Worm (Caenorhabditis elegans) whole organism, midembryonic: ENCODE measurements around the gene K02E2.6.

Experiments used
- cog-1 ChIP-seq: sonication (generic microtip); optimal IDR thresholded peaks from 2 replicates; lab custom pipeline; 2016; ENCODE audit warnings: missing genetic modification characterization, missing compliant biosample characterization
- flt-1 ChIP-seq: fragments of 200-800 bp; sonication (Bioruptor generic); IDR thresholded peaks from 2 replicates; pipeline ENCODE4 v1.3.6; 2022; ENCODE audit warnings: missing genetic modification characterization, missing compliant biosample characterization
- klf-2 ChIP-seq: fragments of 200-800 bp; sonication (Bioruptor generic); conservative IDR thresholded peaks from 2 replicates; pipeline ENCODE4 v1.3.6; 2022; ENCODE audit warnings: missing genetic modification reagents, missing genetic modification characterization, missing compliant biosample characterization
- med-1 ChIP-seq: sonication (generic microtip); optimal IDR thresholded peaks from 2 replicates; lab custom pipeline; 2017; ENCODE audit warnings: missing genetic modification characterization, mild to moderate bottlenecking, missing compliant biosample characterization, antibody characterized with exemption, missing genetic modification reagents; ENCODE audit not compliant: insufficient read depth
- tab-1 ChIP-seq: fragments of 200-800 bp; sonication (Bioruptor generic); IDR thresholded peaks from 2 replicates; pipeline ENCODE4 v1.3.6; 2022; ENCODE audit warnings: missing genetic modification characterization, missing compliant biosample characterization
- ztf-29 ChIP-seq: fragments of 200-800 bp; sonication (Bioruptor generic); IDR thresholded peaks from 2 replicates; pipeline ENCODE4 v1.3.6; 2022; ENCODE audit warnings: missing genetic modification reagents, missing genetic modification characterization, missing compliant biosample characterization

DNA sequence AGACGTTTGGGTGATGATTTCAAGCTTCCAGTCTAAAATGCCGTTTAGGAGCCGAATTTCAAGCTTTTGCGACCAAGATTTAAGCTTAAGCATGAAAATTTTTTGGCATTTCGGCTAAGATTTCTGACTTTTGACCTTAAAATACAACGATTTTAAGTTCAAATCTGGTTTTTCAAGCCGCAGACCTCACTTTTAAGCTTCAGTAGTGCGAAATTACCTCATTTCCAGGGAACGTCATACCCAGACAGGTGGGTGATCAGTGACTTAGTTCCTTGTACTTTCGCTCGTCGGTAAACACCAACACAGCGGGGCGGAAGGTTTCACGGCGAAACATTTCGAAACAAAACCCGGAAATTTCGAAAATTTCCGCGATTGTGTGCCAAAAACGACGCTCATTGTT, 36.0 kb downstream of the K02E2.6 start:
- TF ChIP-seq med-1 (GFP tag; lab: Kevin White, UChicago), result no peak
- no peak for TF ChIP-seq klf-2
- no peak for TF ChIP-seq cog-1
- no peak for TF ChIP-seq tab-1 (GFP tag; lab: Robert Waterston, UW)
- TF ChIP-seq ztf-29, result no peak
- no peak for TF ChIP-seq flt-1 (GFP tag; lab: Robert Waterston, UW)
